Worm (Caenorhabditis elegans): Measurements from ENCODE around the gene abu-6.

DNA sequence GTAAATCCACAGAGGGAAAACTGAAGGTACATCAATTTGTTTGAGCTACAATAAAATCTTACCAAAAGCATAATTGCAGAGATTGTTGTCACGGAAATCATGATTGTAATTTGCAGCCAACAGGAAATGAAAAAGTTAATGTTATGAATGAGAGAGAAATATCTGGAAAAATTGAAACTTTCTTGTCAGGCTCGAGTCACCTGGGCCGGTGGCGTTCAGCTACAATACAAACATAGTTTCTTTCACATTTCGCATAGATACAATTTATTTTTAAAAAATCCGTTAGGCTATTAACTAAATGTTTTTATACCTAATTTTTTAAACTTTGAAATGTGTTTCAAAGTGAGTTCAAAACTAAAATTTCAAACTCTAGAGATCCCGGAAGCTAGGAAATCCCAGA, 4.0 kb downstream of the abu-6 start, which contains the start of gene srx-39:
- no peak for TF ChIP-seq ama-1 (optimal IDR thresholded peaks at IDR 0.05)
- TF ChIP-seq jun-1 (tag; optimal IDR thresholded peaks at IDR 0.05), result no peak
- no peak for TF ChIP-seq pag-3 (tag; optimal IDR thresholded peaks at IDR 0.05; ENCODE audit: borderline replicate concordance, insufficient read depth)
- TF ChIP-seq nhr-28 (tag; optimal IDR thresholded peaks at IDR 0.05), result no peak
- TF ChIP-seq efl-3 (GFP tag; optimal IDR thresholded peaks at IDR 0.05), result no peak
- no peak for TF ChIP-seq C04F5.9 (tag; optimal IDR thresholded peaks at IDR 0.05)
- TF ChIP-seq unc-62 (GFP tag; optimal IDR thresholded peaks at IDR 0.05), result no peak
